Fruit fly (Drosophila melanogaster) S2 (cell line): ENCODE measurements around the gene MTA1-like.

Experiments used
- CG8478 ChIP-seq: fragments of >200 bp; optimal IDR thresholded peaks from 2 replicates; lab custom pipeline; 2018
- CTCF ChIP-seq, 2 experiments: fragments of >200 bp; optimal IDR thresholded peaks; 2 replicates each; lab custom pipeline; 2018

The MTA1-like gene

DNA sequence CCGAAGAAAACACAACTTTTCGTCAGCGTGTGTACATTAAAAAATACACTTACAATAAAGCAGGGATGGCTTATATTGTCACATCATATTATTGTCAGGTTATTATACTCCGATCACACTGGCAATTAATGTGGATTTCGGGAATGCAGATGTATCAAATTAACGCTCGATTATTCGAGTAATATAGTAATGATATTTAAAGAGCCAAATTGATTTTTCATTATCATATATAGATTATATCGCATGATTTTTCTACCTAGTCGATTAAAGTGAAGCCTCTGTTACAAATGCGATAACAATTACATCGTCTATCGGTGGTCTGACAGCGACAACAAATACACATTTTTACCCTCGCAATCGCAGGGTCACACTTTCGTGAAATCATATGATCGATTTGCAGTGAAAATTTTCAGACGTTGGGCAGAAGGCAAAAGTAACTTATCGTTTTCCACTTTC lies 57.1 kb downstream of the MTA1-like start, which contains the start of the genes noi and Vha26:
noi (minus strand) TSS at position 62 of the 456 bp plus-strand sequence.
Vha26 (plus strand) TSS at position 366 of the 456 bp plus-strand sequence.
- no peak for TF ChIP-seq CTCF (optimal IDR thresholded peaks at IDR 0.05; lab: Kevin White, UChicago)
- TF ChIP-seq CG8478 (lab: Kevin White, UChicago) = no peak
